Worm (Caenorhabditis elegans) whole organism, mixed stage, embryonic: ENCODE measurements around the gene K10H10.9.

Source experiments
- M03D4.4 ChIP-seq: sonication (generic microtip); optimal IDR thresholded peaks from 2 replicates; lab custom pipeline; 2017; ENCODE audit warnings: mild to moderate bottlenecking, missing genetic modification characterization, missing compliant biosample characterization
- bed-3 ChIP-seq: fragments of 200-800 bp; sonication (Bioruptor generic); optimal IDR thresholded peaks from 3 replicates; lab custom pipeline; 2018; ENCODE audit warnings: mild to moderate bottlenecking, missing genetic modification characterization, moderate library complexity, missing compliant biosample characterization
- blmp-1 ChIP-seq: fragments of 150-350 bp; optimal IDR thresholded peaks from 2 replicates; lab custom pipeline; 2014; ENCODE audit warnings: missing biosample characterization, missing genetic modification characterization
- ceh-39 ChIP-seq: fragments of 150-350 bp; optimal IDR thresholded peaks from 2 replicates; lab custom pipeline; 2014; ENCODE audit warnings: missing biosample characterization, missing genetic modification characterization
- ceh-83 ChIP-seq: fragments of 200-800 bp; sonication (Bioruptor generic); optimal IDR thresholded peaks from 2 replicates; lab custom pipeline; 2018; ENCODE audit warnings: mild to moderate bottlenecking, missing genetic modification characterization, missing compliant biosample characterization
- ces-1 ChIP-seq: fragments of 150-350 bp; optimal IDR thresholded peaks from 2 replicates; lab custom pipeline; 2014; ENCODE audit warnings: missing biosample characterization, missing genetic modification reagents, missing genetic modification characterization
- cnd-1 ChIP-seq: fragments of 200-800 bp; sonication (Bioruptor generic); optimal IDR thresholded peaks from 2 replicates; lab custom pipeline; 2018; ENCODE audit warnings: mild to moderate bottlenecking, missing genetic modification characterization, missing compliant biosample characterization
- drap-1 ChIP-seq: fragments of 200-800 bp; sonication (Bioruptor generic); optimal IDR thresholded peaks from 3 replicates; lab custom pipeline; 2018; ENCODE audit warnings: mild to moderate bottlenecking, missing genetic modification characterization, missing compliant biosample characterization
- elt-1 ChIP-seq: sonication (generic microtip); optimal IDR thresholded peaks from 2 replicates; lab custom pipeline; 2017; ENCODE audit warnings: missing genetic modification characterization, mild to moderate bottlenecking, missing compliant biosample characterization, antibody characterized with exemption, moderate library complexity, borderline replicate concordance; ENCODE audit not compliant: insufficient read depth
- elt-3 ChIP-seq: fragments of 150-350 bp; optimal IDR thresholded peaks from 2 replicates; lab custom pipeline; 2014; ENCODE audit warnings: missing biosample characterization, missing genetic modification characterization
- flh-1 ChIP-seq: fragments of 200-800 bp; sonication (Bioruptor generic); optimal IDR thresholded peaks from 2 replicates; lab custom pipeline; 2018; ENCODE audit warnings: mild to moderate bottlenecking, missing genetic modification characterization, moderate library complexity, missing compliant biosample characterization
- ham-2 ChIP-seq: fragments of 200-800 bp; sonication (Bioruptor generic); optimal IDR thresholded peaks from 2 replicates; lab custom pipeline; 2018; ENCODE audit warnings: mild to moderate bottlenecking, missing genetic modification characterization, missing compliant biosample characterization
- hlh-1 ChIP-seq: fragments of 150-350 bp; optimal IDR thresholded peaks from 2 replicates; lab custom pipeline; 2014; ENCODE audit warnings: missing biosample characterization, missing genetic modification reagents, missing genetic modification characterization
- lin-13 ChIP-seq: fragments of 150-350 bp; optimal IDR thresholded peaks from 2 replicates; lab custom pipeline; 2014; ENCODE audit warnings: missing biosample characterization, missing genetic modification characterization
- lin-32 ChIP-seq: fragments of 200-800 bp; sonication (Bioruptor generic); optimal IDR thresholded peaks from 2 replicates; lab custom pipeline; 2018; ENCODE audit warnings: mild to moderate bottlenecking, missing genetic modification characterization, missing compliant biosample characterization
- mab-5 ChIP-seq: fragments of 150-350 bp; optimal IDR thresholded peaks from 2 replicates; lab custom pipeline; 2014; ENCODE audit warnings: missing biosample characterization, missing genetic modification characterization
- mls-2 ChIP-seq: sonication (generic microtip); optimal IDR thresholded peaks from 2 replicates; lab custom pipeline; 2016; ENCODE audit warnings: mild to moderate bottlenecking, missing genetic modification characterization, moderate library complexity, missing compliant biosample characterization
- nhr-12 ChIP-seq: fragments of 150-350 bp; optimal IDR thresholded peaks from 2 replicates; lab custom pipeline; 2014; ENCODE audit warnings: missing biosample characterization, missing genetic modification characterization
- nhr-2 ChIP-seq: fragments of 150-350 bp; optimal IDR thresholded peaks from 2 replicates; lab custom pipeline; 2014; ENCODE audit warnings: missing biosample characterization, missing genetic modification characterization
- nhr-237 ChIP-seq: fragments of 150-350 bp; optimal IDR thresholded peaks from 2 replicates; lab custom pipeline; 2014; ENCODE audit warnings: missing biosample characterization, missing genetic modification characterization
- nhr-28 ChIP-seq: fragments of 150-350 bp; optimal IDR thresholded peaks from 2 replicates; lab custom pipeline; 2014; ENCODE audit warnings: missing biosample characterization, missing genetic modification characterization
- nhr-76 ChIP-seq: sonication (generic microtip); optimal IDR thresholded peaks from 2 replicates; lab custom pipeline; 2017; ENCODE audit warnings: missing biosample characterization, missing genetic modification characterization
- pha-4 ChIP-seq: fragments of 150-350 bp; optimal IDR thresholded peaks from 2 replicates; lab custom pipeline; 2018; ENCODE audit warnings: missing biosample characterization, missing genetic modification reagents, missing genetic modification characterization
- sem-2 ChIP-seq: fragments of 200-800 bp; sonication (Bioruptor generic); optimal IDR thresholded peaks from 2 replicates; lab custom pipeline; 2018; ENCODE audit warnings: mild to moderate bottlenecking, missing genetic modification characterization, missing compliant biosample characterization
- snpc-4 ChIP-seq: fragments of 150-350 bp; optimal IDR thresholded peaks from 2 replicates; lab custom pipeline; 2014; ENCODE audit warnings: missing biosample characterization, missing genetic modification characterization
- sptf-1 ChIP-seq: sonication (generic microtip); optimal IDR thresholded peaks from 2 replicates; lab custom pipeline; 2017; ENCODE audit warnings: mild to moderate bottlenecking, missing genetic modification characterization, moderate library complexity, missing compliant biosample characterization
- unc-39 ChIP-seq: fragments of 150-350 bp; optimal IDR thresholded peaks from 2 replicates; lab custom pipeline; 2014; ENCODE audit warnings: missing biosample characterization, missing genetic modification characterization
- unc-62 ChIP-seq: fragments of 150-350 bp; optimal IDR thresholded peaks from 2 replicates; lab custom pipeline; 2014; ENCODE audit warnings: missing biosample characterization, missing genetic modification reagents, missing genetic modification characterization
- zip-8 ChIP-seq: fragments of 150-350 bp; optimal IDR thresholded peaks from 2 replicates; lab custom pipeline; 2014; ENCODE audit warnings: missing biosample characterization, missing genetic modification characterization
- ztf-11 ChIP-seq: fragments of 150-350 bp; optimal IDR thresholded peaks from 2 replicates; lab custom pipeline; 2014; ENCODE audit warnings: missing biosample characterization, missing genetic modification characterization

The K10H10.9 gene

ce11 chrII:14495341-14495740 lies 19.6 kb downstream of the K10H10.9 start:
- no peak for TF ChIP-seq M03D4.4 (tag; lab: Kevin White, UChicago)
- no peak for TF ChIP-seq elt-3
- no peak for TF ChIP-seq nhr-2 (tag; lab: Kevin White, UChicago)
- no peak for TF ChIP-seq blmp-1 (tag; lab: Kevin White, UChicago)
- TF ChIP-seq unc-62: no peak

- TF ChIP-seq nhr-2 (tag; lab: Kevin White, UChicago) (no peak), lin-32 (no peak), drap-1 (GFP tag; lab: Kevin White, UChicago) (no peak), elt-1 (tag; lab: Kevin White, UChicago) (peak; percentile 85), nhr-76 (no peak)
Measured at ce11 chrII:14494464-14494863, 20.5 kb downstream of the K10H10.9 start.

ce11 chrII:14494414-14494463 lies 20.7 kb downstream of the K10H10.9 start, which contains the start of gene cysl-2:
Gene cysl-2 (minus strand): TSS chrII:14494451.
- TF ChIP-seq snpc-4 (tag; lab: Kevin White, UChicago): no peak
- no peak for TF ChIP-seq nhr-12 (tag; lab: Kevin White, UChicago)
- TF ChIP-seq ceh-83 (GFP tag; lab: Kevin White, UChicago): no peak
- no peak for TF ChIP-seq lin-32
- no peak for TF ChIP-seq nhr-28
- TF ChIP-seq mls-2 (tag; lab: Kevin White, UChicago): no peak
- no peak for TF ChIP-seq bed-3
- TF ChIP-seq flh-1 (GFP tag; lab: Kevin White, UChicago): no peak
- TF ChIP-seq ces-1 (GFP tag; lab: Kevin White, UChicago): no peak
- TF ChIP-seq drap-1 (GFP tag; lab: Kevin White, UChicago): no peak
- no peak for TF ChIP-seq elt-1 (tag; lab: Kevin White, UChicago)
- no peak for TF ChIP-seq sem-2 (GFP tag; lab: Kevin White, UChicago)
- no peak for TF ChIP-seq nhr-237 (tag; lab: Kevin White, UChicago)
- TF ChIP-seq mab-5 (tag; lab: Kevin White, UChicago): no peak
- no peak for TF ChIP-seq hlh-1 (tag; lab: Kevin White, UChicago)
- TF ChIP-seq ceh-39 (tag; lab: Kevin White, UChicago): no peak

- TF ChIP-seq nhr-237 (tag; lab: Kevin White, UChicago) (no peak), lin-32 (no peak), bed-3 (no peak), cnd-1 (tag; lab: Kevin White, UChicago) (no peak), elt-3 (no peak), sptf-1 (no peak), M03D4.4 (tag; lab: Kevin White, UChicago) (no peak), drap-1 (GFP tag; lab: Kevin White, UChicago) (no peak), zip-8 (tag; lab: Kevin White, UChicago) (no peak)
Measured at ce11 chrII:14494014-14494413, 20.9 kb downstream of the K10H10.9 start.

ce11 chrII:14492592-14493196 lies 22.2 kb downstream of the K10H10.9 start:
- TF ChIP-seq unc-39: no peak
- TF ChIP-seq pha-4 (tag; lab: Kevin White, UChicago): no peak
- TF ChIP-seq sptf-1: no peak
- TF ChIP-seq ztf-11: no peak
- TF ChIP-seq elt-1 (tag; lab: Kevin White, UChicago): no peak
- TF ChIP-seq bed-3: no peak
- TF ChIP-seq cnd-1 (tag; lab: Kevin White, UChicago): no peak
- no peak for TF ChIP-seq elt-3

ce11 chrII:14489407-14489806 lies 25.5 kb downstream of the K10H10.9 start, which contains the start of gene vnut-1:
Gene vnut-1 (plus strand): TSS chrII:14489802.
- TF ChIP-seq ham-2 (GFP tag; lab: Kevin White, UChicago): no peak
- TF ChIP-seq mab-5 (tag; lab: Kevin White, UChicago): no peak
- peak; percentile 58 for TF ChIP-seq blmp-1 (tag; lab: Kevin White, UChicago)
- TF ChIP-seq lin-13: no peak
- TF ChIP-seq snpc-4 (tag; lab: Kevin White, UChicago): no peak
- no peak for TF ChIP-seq nhr-28
- no peak for TF ChIP-seq bed-3
- no peak for TF ChIP-seq nhr-76
- TF ChIP-seq, all 35 proteins: peak for 1
